Fruit fly (Drosophila melanogaster): ENCODE measurements around the gene Klp31E.

Klp31E gene

DNA sequence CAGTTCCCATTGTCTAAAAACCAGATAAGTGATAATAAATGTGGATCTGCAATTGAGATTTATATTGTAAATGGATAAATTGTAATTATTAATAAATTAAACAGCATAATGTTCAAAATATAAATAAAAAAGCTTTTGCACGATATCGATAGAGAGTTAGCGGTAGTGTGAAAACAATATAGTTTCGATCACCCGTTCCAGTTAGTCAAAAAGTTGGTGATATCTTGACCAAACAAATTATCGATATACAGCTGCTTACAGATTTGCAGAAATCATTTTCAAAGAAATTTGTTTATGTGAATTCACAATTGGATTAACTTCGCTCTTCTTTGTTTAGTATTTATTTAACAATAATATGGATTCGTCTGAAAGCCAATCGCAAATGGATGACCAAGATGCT is 25.4 kb downstream of the Klp31E start, which contains the start of gene Nse4 (continued):
- TF ChIP-seq PHDP (tag; optimal IDR thresholded peaks at IDR 0.05) (no peak), Lim3 (GFP tag; IDR thresholded peaks at IDR 0.05) (no peak), CG1792 (GFP tag; optimal IDR thresholded peaks at IDR 0.05) (no peak), ato (GFP tag; IDR thresholded peaks at IDR 0.05; ENCODE audit: partially characterized antibody) (peak; percentile 95), CG34422 (GFP tag; IDR thresholded peaks at IDR 0.05) (no peak), Lpt (GFP tag; optimal IDR thresholded peaks at IDR 0.05) (no peak), row (GFP tag; IDR thresholded peaks at IDR 0.05) (peak; percentile 40; the same call in 1 of the 3 replicates), Xbp1 (GFP tag; optimal IDR thresholded peaks at IDR 0.05) (no peak), chinmo (GFP tag; IDR thresholded peaks at IDR 0.05; ENCODE audit: partially characterized antibody) (peak; percentile 85; the same call in 2 of the 4 replicates), CG3995 (GFP tag; optimal IDR thresholded peaks at IDR 0.05) (no peak), CG8388 (GFP tag; optimal IDR thresholded peaks at IDR 0.05) (no peak), CG8359 (GFP tag; optimal IDR thresholded peaks at IDR 0.05; ENCODE audit: borderline replicate concordance) (no peak), CG12236 (GFP tag; optimal IDR thresholded peaks at IDR 0.05) (no peak), trh (GFP tag; optimal IDR thresholded peaks at IDR 0.05) (no peak), CG11456 (GFP tag; IDR thresholded peaks at IDR 0.05) (no peak), ftz-f1 (GFP tag; optimal IDR thresholded peaks at IDR 0.05) (no peak), CG2678 (tag; optimal IDR thresholded peaks at IDR 0.05) (no peak), cato (GFP tag; optimal IDR thresholded peaks at IDR 0.05; ENCODE audit: borderline replicate concordance) (no peak), Asciz (GFP tag; optimal IDR thresholded peaks at IDR 0.05) (no peak), bowl (GFP tag; IDR thresholded peaks at IDR 0.05) (no peak), CG2875 (GFP tag; optimal IDR thresholded peaks at IDR 0.05) (no peak), MBD-R2 (GFP tag; IDR thresholded peaks at IDR 0.05) (peak; percentile 69), CG6654 (GFP tag; optimal IDR thresholded peaks at IDR 0.05) (no peak), CG17328 (GFP tag; IDR thresholded peaks at IDR 0.05) (no peak), dm (GFP tag; optimal IDR thresholded peaks at IDR 0.05) (no peak), CG16863 (GFP tag; optimal IDR thresholded peaks at IDR 0.05) (no peak), CG6791 (GFP tag; IDR thresholded peaks at IDR 0.05; ENCODE audit: partially characterized antibody) (peak; percentile 90), pita (GFP tag; optimal IDR thresholded peaks at IDR 0.05) (no peak), lmd (GFP tag; IDR thresholded peaks at IDR 0.05) (no peak), ro (GFP tag; IDR thresholded peaks at IDR 0.05) (no peak), Oli (tag; optimal IDR thresholded peaks at IDR 0.05) (no peak), nerfin-1 (tag; optimal IDR thresholded peaks at IDR 0.05) (no peak), ERR (GFP tag; optimal IDR thresholded peaks at IDR 0.05) (no peak), CG10274 (GFP tag; optimal IDR thresholded peaks at IDR 0.05) (no peak), tx (GFP tag; optimal IDR thresholded peaks at IDR 0.05) (no peak), maf-S (GFP tag; optimal IDR thresholded peaks at IDR 0.05) (no peak), cg (GFP tag; optimal IDR thresholded peaks at IDR 0.05) (no peak), tna (GFP tag; IDR thresholded peaks at IDR 0.05; ENCODE audit: partially characterized antibody) (peak; percentile 93), MESR4 (GFP tag; optimal IDR thresholded peaks at IDR 0.05) (peak; percentile 16), Stat92E (GFP tag; optimal IDR thresholded peaks at IDR 0.05) (no peak), ssp (GFP tag; IDR thresholded peaks at IDR 0.05) (peak; percentile 95), D19B (GFP tag; optimal IDR thresholded peaks at IDR 0.05) (no peak), cwo (GFP tag; optimal IDR thresholded peaks at IDR 0.05) (no peak), pfk (GFP tag; optimal IDR thresholded peaks at IDR 0.05) (peak; percentile 70), CG13296 (GFP tag; optimal IDR thresholded peaks at IDR 0.05) (no peak), Bgb (GFP tag; IDR thresholded peaks at IDR 0.05; ENCODE audit: partially characterized antibody) (peak; percentile 91), gro (GFP tag; optimal IDR thresholded peaks at IDR 0.05) (no peak), danr (GFP tag; IDR thresholded peaks at IDR 0.05) (no peak), CG13287 (GFP tag; IDR thresholded peaks at IDR 0.05; ENCODE audit: partially characterized antibody) (peak; percentile 86), CG10462 (GFP tag; optimal IDR thresholded peaks at IDR 0.05) (no peak), CG11696 (GFP tag; IDR thresholded peaks at IDR 0.05) (no peak)

Data from whole organism, embryonic.